Worm (Caenorhabditis elegans) whole organism, L4/young adult: ENCODE results near the gene math-49.

ENCODE experiments used
- W03F9.2 ChIP-seq: fragments of 150-350 bp; optimal IDR thresholded peaks from 2 replicates; lab custom pipeline; 2014; ENCODE audit warnings: missing biosample characterization, missing genetic modification characterization
- dao-5 ChIP-seq: sonication (generic microtip); optimal IDR thresholded peaks from 2 replicates; lab custom pipeline; 2016; ENCODE audit warnings: missing genotype, missing genetic modification characterization, moderate library complexity, missing compliant biosample characterization

- TF ChIP-seq dao-5 (tag; lab: Kevin White, UChicago), result no peak
- no peak for TF ChIP-seq W03F9.2 (tag; lab: Kevin White, UChicago)
Observed at ce11 chrII:1921018-1921417, 34.5 kb downstream of the math-49 start, which contains the start of gene bath-7.
